Worm (Caenorhabditis elegans): Measurements from ENCODE around the gene C44H9.5.
A peak's percentile ranks its signal among the peaks of the same experiment; 100 is the strongest.

The C44H9.5 gene

DNA sequence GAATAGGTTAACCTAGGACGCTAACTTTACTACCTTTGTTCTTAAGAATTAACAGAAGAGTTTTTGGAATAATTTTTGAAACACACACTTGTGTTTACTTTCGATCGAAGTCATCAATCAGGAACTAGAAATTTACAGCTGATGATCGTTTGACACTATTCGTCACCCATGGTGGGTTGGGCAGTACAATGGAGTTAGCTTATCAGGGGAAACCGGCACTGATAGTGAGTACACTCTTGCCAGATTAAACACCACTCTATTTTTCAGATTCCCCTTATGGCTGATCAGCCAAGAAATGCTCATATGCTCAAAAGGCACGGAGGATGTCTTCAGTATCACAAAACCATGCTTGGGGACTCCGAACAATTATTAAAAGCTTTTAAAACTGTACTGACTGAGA is 27.6 kb downstream of the C44H9.5 start:
- peak; percentile 46 for TF ChIP-seq nhr-80 (tag; optimal IDR thresholded peaks at IDR 0.05)
- no peak for TF ChIP-seq nhr-179 (tag; optimal IDR thresholded peaks at IDR 0.05)

DNA sequence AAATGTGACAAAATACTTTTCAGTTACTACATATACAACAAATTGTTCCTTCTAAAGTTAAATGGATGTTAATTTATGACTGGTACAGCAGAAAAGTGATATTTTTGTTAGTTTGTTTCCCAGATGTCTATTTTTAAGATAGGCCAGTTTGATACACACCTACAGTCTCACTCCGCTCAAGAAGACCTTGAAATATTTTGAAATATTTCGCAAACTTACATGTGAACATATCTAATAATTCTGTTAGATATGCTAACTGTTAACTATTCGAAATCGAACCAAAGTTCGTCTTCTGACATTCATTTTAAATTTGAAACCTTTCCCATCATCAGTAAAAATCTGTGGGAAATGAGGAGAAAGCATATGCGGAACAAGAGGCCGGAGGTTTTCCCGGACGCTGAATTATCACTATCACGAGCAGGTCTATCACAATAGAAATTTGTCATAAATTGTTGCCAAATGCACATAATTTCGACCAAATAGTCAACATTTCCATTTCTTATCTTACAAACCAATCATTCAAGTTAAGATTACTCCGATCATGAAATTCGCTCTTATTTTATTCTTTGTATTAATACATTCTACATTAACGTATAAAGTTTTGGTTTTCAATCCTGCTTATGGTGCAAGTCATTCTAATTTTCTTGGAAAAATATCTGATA is 29.7 kb downstream of the C44H9.5 start, which contains the start of the genes ZC443.4 and ugt-18:
Gene ZC443.4, minus strand, starts transcription at position 95 of the 662 bp plus-strand sequence.
Gene ugt-18, plus strand, starts transcription at position 469 of the 662 bp plus-strand sequence.
- TF ChIP-seq B0261.1 (tag; optimal IDR thresholded peaks at IDR 0.05) (no peak), nhr-80 (tag; optimal IDR thresholded peaks at IDR 0.05) (peak; percentile 5)

DNA sequence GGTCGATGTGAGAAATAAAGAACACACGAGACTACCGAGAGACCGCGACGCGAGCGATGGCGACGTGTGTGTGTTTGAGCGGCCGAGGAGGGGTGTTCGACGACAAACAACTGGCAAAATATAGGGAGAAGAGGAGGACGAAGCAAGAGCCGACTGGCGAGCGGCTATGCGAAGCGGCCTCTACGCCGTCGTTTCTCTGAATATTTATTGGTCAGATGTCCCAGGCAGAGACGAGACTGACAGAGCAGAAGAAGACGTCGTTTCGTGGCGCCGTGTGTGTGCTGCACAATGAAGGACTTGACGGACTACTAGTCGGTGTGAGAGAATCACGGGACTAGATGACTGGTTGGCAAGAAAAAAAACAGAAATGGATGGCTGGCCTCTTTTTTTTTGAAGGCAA is 30.5 kb downstream of the C44H9.5 start:
- TF ChIP-seq ceh-91 (GFP tag; IDR thresholded peaks at IDR 0.05) (no peak), hlh-12 (tag; optimal IDR thresholded peaks at IDR 0.05) (no peak), pbrm-1 (GFP tag; IDR thresholded peaks at IDR 0.05) (peak; percentile 57; the same call in 1 of the 2 replicates), F23B12.7 (tag; optimal IDR thresholded peaks at IDR 0.05; ENCODE audit: insufficient read depth) (no peak), ceh-100 (GFP tag; IDR thresholded peaks at IDR 0.05) (no peak), dox-1 (GFP tag; IDR thresholded peaks at IDR 0.05) (0 out of 2 replicates have a peak, but pooled peaks have one; percentile 39), snpc-1.3 (tag; optimal IDR thresholded peaks at IDR 0.05; ENCODE audit: insufficient read depth) (no peak), unc-130 (GFP tag; optimal IDR thresholded peaks at IDR 0.05) (no peak), F33H1.4 (GFP tag; IDR thresholded peaks at IDR 0.05) (no peak), let-526 (GFP tag; IDR thresholded peaks at IDR 0.05) (no peak), K12H6.12 (tag; optimal IDR thresholded peaks at IDR 0.05) (peak; percentile 64), zfh-2 (GFP tag; conservative IDR thresholded peaks at IDR 0.05) (no peak), F37B4.10 (GFP tag; IDR thresholded peaks at IDR 0.05) (no peak), ztf-26 (tag; optimal IDR thresholded peaks at IDR 0.05) (no peak), Y56A3A.18 (GFP tag; IDR thresholded peaks at IDR 0.05) (no peak), ztf-18 (tag; optimal IDR thresholded peaks at IDR 0.05) (peak; percentile 4), B0019.2 (GFP tag; conservative IDR thresholded peaks at IDR 0.05) (no peak), hrde-1 (tag; optimal IDR thresholded peaks at IDR 0.05; ENCODE audit: borderline replicate concordance) (no peak), attf-3 (GFP tag; conservative IDR thresholded peaks at IDR 0.05) (no peak), D2030.7 (GFP tag; IDR thresholded peaks at IDR 0.05) (no peak), madf-10 (tag; optimal IDR thresholded peaks at IDR 0.05) (peak; percentile 71), tbx-9 (tag; optimal IDR thresholded peaks at IDR 0.05; ENCODE audit: borderline replicate concordance) (no peak), ccch-3 (GFP tag; optimal IDR thresholded peaks at IDR 0.05) (no peak), attf-5 (GFP tag; optimal IDR thresholded peaks at IDR 0.05) (peak; percentile 50), cebp-1 (GFP tag; IDR thresholded peaks at IDR 0.05) (0 out of 2 replicates have a peak, but pooled peaks have one; percentile 13), cebp-1 (tag; optimal IDR thresholded peaks at IDR 0.05) (peak; percentile 52), atf-7 (tag; optimal IDR thresholded peaks at IDR 0.05) (no peak)

DNA sequence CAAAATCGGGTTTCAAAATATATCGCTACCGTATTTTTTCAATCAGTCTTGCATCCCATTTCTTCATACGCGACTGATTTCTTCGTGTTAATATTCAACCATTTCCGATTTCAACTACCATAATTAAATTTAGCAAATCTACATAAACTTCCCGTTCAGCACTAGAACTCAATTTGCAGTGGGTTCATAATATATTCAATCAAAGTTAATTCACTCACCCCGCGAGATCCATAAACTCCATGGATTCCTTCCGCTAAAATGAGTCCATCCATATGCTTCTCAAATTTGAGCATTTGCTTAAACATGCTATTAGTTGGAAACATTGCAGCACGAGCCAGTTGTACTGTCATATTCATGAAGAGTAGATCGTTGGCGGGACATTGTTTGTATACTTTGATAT is 31.2 kb downstream of the C44H9.5 start:
- TF ChIP-seq ztf-25 (GFP tag; IDR thresholded peaks at IDR 0.05) = no peak
- TF ChIP-seq athp-1 (tag; optimal IDR thresholded peaks at IDR 0.05) = no peak
- TF ChIP-seq somi-1 (GFP tag; optimal IDR thresholded peaks at IDR 0.05) = no peak
- no peak for TF ChIP-seq Y53G8AR.9 (GFP tag; conservative IDR thresholded peaks at IDR 0.05)
- no peak for TF ChIP-seq ztf-3 (GFP tag; optimal IDR thresholded peaks at IDR 0.05)
- TF ChIP-seq F33H1.4 (GFP tag; IDR thresholded peaks at IDR 0.05) = no peak
- TF ChIP-seq egl-18 (GFP tag; IDR thresholded peaks at IDR 0.05) = no peak
- TF ChIP-seq rpc-1 (optimal IDR thresholded peaks at IDR 0.05) = no peak
- TF ChIP-seq rpc-1 (tag; optimal IDR thresholded peaks at IDR 0.05) = no peak
- TF ChIP-seq him-1 (tag; optimal IDR thresholded peaks at IDR 0.05) = no peak
- TF ChIP-seq lin-26 (GFP tag; IDR thresholded peaks at IDR 0.05) = no peak
- no peak for TF ChIP-seq nfya-1 (tag; optimal IDR thresholded peaks at IDR 0.05; ENCODE audit: borderline replicate concordance, insufficient read depth)
- TF ChIP-seq snpc-1.1 (tag; optimal IDR thresholded peaks at IDR 0.05; ENCODE audit: insufficient read depth) = no peak
- no peak for TF ChIP-seq snpc-4 (GFP tag; optimal IDR thresholded peaks at IDR 0.05)
- no peak for TF ChIP-seq snpc-4 (tag; optimal IDR thresholded peaks at IDR 0.05)
- TF ChIP-seq zim-3 (tag; optimal IDR thresholded peaks at IDR 0.05) = no peak

Data from whole organism, young adult.